Fruit fly (Drosophila melanogaster) whole organism, pupa: ENCODE results near the gene CG6330.

Experiments used
- CG10348 ChIP-seq: fragments of 200-800 bp; sonication (Bioruptor generic); IDR thresholded peaks from 2 replicates; pipeline ENCODE4 v1.3.6; 2022; ENCODE audit warnings: missing biosample characterization, missing genetic modification characterization
- CG12605 ChIP-seq: fragments of 200-800 bp; sonication (Bioruptor generic); IDR thresholded peaks from 2 replicates; pipeline ENCODE4 v1.3.6; 2022; ENCODE audit warnings: missing biosample characterization, missing genetic modification characterization
- CG13204 ChIP-seq: fragments of 200-800 bp; sonication (Bioruptor generic); optimal IDR thresholded peaks from 2 replicates; lab custom pipeline; 2018; ENCODE audit warnings: missing biosample characterization, mild to moderate bottlenecking, missing genetic modification characterization, moderate library complexity
- CG14655 ChIP-seq: fragments of 200-800 bp; sonication (Bioruptor generic); optimal IDR thresholded peaks from 3 replicates; lab custom pipeline; 2017; ENCODE audit warnings: mild to moderate bottlenecking, missing biosample characterization, missing genetic modification reagents, missing genetic modification characterization
- CG15710 ChIP-seq: fragments of 200-800 bp; sonication (Bioruptor generic); optimal IDR thresholded peaks from 2 replicates; lab custom pipeline; 2018; ENCODE audit warnings: missing biosample characterization, mild to moderate bottlenecking, missing genetic modification characterization, moderate library complexity
- CG17806 ChIP-seq: fragments of 200-800 bp; sonication (Bioruptor generic); optimal IDR thresholded peaks from 2 replicates; lab custom pipeline; 2018; ENCODE audit warnings: missing biosample characterization, mild to moderate bottlenecking, missing genetic modification characterization, moderate library complexity
- CG32121 ChIP-seq: fragments of 200-800 bp; sonication (Bioruptor generic); IDR thresholded peaks from 2 replicates; pipeline ENCODE4 v1.3.6; 2022; ENCODE audit warnings: missing biosample characterization, missing genetic modification characterization
- CG34367 ChIP-seq: fragments of 200-800 bp; sonication (Bioruptor generic); optimal IDR thresholded peaks from 2 replicates; lab custom pipeline; 2018; ENCODE audit warnings: missing biosample characterization, mild to moderate bottlenecking, missing genetic modification characterization
- CG4496 ChIP-seq: fragments of 200-800 bp; sonication (Bioruptor generic); IDR thresholded peaks from 3 replicates; pipeline ENCODE4 v1.3.6; 2022; ENCODE audit warnings: missing biosample characterization, missing genetic modification characterization
- CG8159 ChIP-seq: fragments of 200-800 bp; sonication (Bioruptor generic); optimal IDR thresholded peaks from 3 replicates; lab custom pipeline; 2018; ENCODE audit warnings: missing biosample characterization, mild to moderate bottlenecking, missing genetic modification characterization, moderate library complexity
- CG8301 ChIP-seq: fragments of 200-800 bp; sonication (Bioruptor generic); optimal IDR thresholded peaks from 2 replicates; lab custom pipeline; 2018; ENCODE audit warnings: missing biosample characterization, mild to moderate bottlenecking, missing genetic modification characterization
- CG9948 ChIP-seq: fragments of 200-800 bp; sonication (Bioruptor generic); optimal IDR thresholded peaks from 2 replicates; lab custom pipeline; 2018; ENCODE audit warnings: missing biosample characterization, mild to moderate bottlenecking, missing genetic modification characterization, moderate library complexity
- D1 ChIP-seq: fragments of 200-800 bp; sonication (Bioruptor generic); optimal IDR thresholded peaks from 2 replicates; lab custom pipeline; 2018; ENCODE audit warnings: missing biosample characterization, mild to moderate bottlenecking, missing genetic modification characterization, moderate library complexity
- EcR ChIP-seq: fragments of 200-800 bp; sonication (Bioruptor generic); optimal IDR thresholded peaks from 3 replicates; lab custom pipeline; 2019; ENCODE audit warnings: missing biosample characterization, missing genetic modification characterization, mild to moderate bottlenecking, moderate library complexity, missing genetic modification reagents
- Ets98B ChIP-seq: fragments of 200-800 bp; sonication (Bioruptor generic); IDR thresholded peaks from 2 replicates; pipeline ENCODE4 v1.3.6; 2022; ENCODE audit warnings: missing biosample characterization, missing genetic modification characterization
- Pif1A ChIP-seq: fragments of 200-800 bp; sonication (Bioruptor generic); optimal IDR thresholded peaks from 3 replicates; lab custom pipeline; 2016; ENCODE audit warnings: missing biosample characterization, missing genetic modification characterization
- Pif1B ChIP-seq: fragments of 200-800 bp; sonication (Bioruptor generic); optimal IDR thresholded peaks from 3 replicates; lab custom pipeline; 2016; ENCODE audit warnings: missing biosample characterization, missing genetic modification characterization
- Snoo ChIP-seq: fragments of 200-800 bp; sonication (Bioruptor generic); optimal IDR thresholded peaks from 3 replicates; lab custom pipeline; 2017; ENCODE audit warnings: missing biosample characterization, mild to moderate bottlenecking, missing genetic modification characterization, inconsistent platforms
- fd96Ca ChIP-seq: fragments of 200-800 bp; sonication (Bioruptor generic); IDR thresholded peaks from 3 replicates; pipeline ENCODE4 v1.3.6; 2022; ENCODE audit warnings: missing biosample characterization, missing genetic modification characterization
- gl ChIP-seq: fragments of 200-800 bp; sonication (Bioruptor generic); optimal IDR thresholded peaks from 2 replicates; lab custom pipeline; 2018; ENCODE audit warnings: missing biosample characterization, mild to moderate bottlenecking, missing genetic modification characterization
- rn ChIP-seq: fragments of 200-800 bp; sonication (Bioruptor generic); IDR thresholded peaks from 2 replicates; pipeline ENCODE4 v1.3.6; 2022; ENCODE audit warnings: missing biosample characterization, missing genetic modification characterization

Gene CG6330

DNA sequence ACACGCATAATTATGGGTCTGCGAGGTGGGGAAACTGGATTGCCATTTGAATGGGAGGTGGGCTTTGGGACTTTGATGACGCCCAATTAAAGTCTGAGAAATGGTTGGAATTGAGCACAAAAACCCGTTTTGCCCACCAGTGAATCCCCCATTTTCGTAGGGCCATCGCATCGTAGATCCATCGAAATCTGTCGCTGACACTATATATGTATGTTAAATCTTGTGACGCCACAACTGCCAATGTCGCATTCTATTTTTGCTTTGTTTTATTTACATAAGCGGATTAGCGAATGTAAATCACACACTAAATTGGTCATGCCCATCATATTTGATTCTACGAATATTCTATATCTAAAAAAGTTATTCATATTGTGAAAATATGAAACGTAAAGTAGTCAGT is 31.8 kb downstream of the CG6330 start:
- TF ChIP-seq Pif1B (GFP tag; lab: Kevin White, UChicago), result no peak
- no peak for TF ChIP-seq CG14655 (GFP tag; lab: Kevin White, UChicago)
- no peak for TF ChIP-seq CG8159
- TF ChIP-seq EcR, result no peak
- no peak for TF ChIP-seq CG15710 (tag; lab: Kevin White, UChicago)
- no peak for TF ChIP-seq CG34367
- TF ChIP-seq CG17806 (tag; lab: Kevin White, UChicago), result no peak
- TF ChIP-seq, all 21 proteins: peak for 0

DNA sequence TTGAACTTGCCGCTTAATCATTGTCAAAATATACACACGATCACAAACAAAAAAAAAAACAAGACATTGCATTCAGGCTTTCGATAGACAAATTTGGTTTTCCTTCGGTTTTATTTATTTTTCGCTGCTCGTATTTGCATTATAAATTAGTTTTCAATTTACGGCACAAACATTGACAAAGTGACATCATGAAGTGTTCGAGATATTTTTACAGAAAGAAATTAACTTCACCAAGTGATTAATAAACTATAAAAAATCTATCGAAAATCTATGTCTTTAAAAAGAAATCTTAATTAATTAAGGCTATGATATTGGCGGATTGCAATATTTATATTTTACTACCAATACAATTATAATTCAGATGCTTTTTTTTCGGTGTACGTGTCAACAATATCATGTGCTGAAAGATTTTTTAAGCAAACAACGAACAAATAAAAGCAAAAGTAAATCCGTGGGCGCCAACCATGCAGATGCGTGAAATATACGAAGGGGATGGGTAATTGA is 34.4 kb downstream of the CG6330 start:
- TF ChIP-seq fd96Ca (GFP tag; lab: Robert Waterston, UW) (no peak), rn (no peak), CG8301 (tag; lab: Kevin White, UChicago) (no peak), CG12605 (GFP tag; lab: Robert Waterston, UW) (no peak), CG9948 (tag; lab: Kevin White, UChicago) (no peak), CG32121 (GFP tag; lab: Robert Waterston, UW) (no peak), CG10348 (GFP tag; lab: Robert Waterston, UW) (no peak), CG8159 (no peak), CG13204 (no peak), CG15710 (tag; lab: Kevin White, UChicago) (no peak), Pif1B (GFP tag; lab: Kevin White, UChicago) (no peak), Ets98B (GFP tag; lab: Robert Waterston, UW) (no peak), EcR (no peak), CG34367 (no peak), gl (tag; lab: Kevin White, UChicago) (no peak), CG17806 (tag; lab: Kevin White, UChicago) (no peak), Snoo (tag; lab: Kevin White, UChicago) (peak; percentile 18), CG14655 (GFP tag; lab: Kevin White, UChicago) (peak; percentile 30), Pif1A (peak; percentile 11)

DNA sequence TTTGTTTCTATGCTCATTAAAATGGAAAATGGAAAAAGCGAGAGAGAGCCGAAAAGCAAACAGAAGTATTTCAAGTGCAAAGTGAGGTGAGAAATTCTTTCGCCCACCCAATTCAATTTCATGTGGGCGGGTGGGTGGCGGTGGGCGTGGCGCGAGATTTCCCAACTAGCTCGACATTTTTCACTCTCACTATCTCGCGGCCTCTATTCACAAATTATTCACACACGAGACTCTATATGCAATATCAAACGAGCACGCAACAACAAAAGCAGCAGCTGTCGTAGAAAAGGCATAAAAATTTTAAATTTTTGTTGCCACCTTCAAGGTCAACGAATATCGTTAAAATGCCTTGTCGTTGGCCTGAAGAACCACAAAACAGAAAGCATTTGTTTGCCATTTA is 39.4 kb downstream of the CG6330 start:
- TF ChIP-seq rn, result no peak
- no peak for TF ChIP-seq CG8159
- no peak for TF ChIP-seq CG9948 (tag; lab: Kevin White, UChicago)
- no peak for TF ChIP-seq CG4496
- no peak for TF ChIP-seq CG10348 (GFP tag; lab: Robert Waterston, UW)
- TF ChIP-seq CG17806 (tag; lab: Kevin White, UChicago), result no peak
- TF ChIP-seq, all 21 proteins: peak for 0

DNA sequence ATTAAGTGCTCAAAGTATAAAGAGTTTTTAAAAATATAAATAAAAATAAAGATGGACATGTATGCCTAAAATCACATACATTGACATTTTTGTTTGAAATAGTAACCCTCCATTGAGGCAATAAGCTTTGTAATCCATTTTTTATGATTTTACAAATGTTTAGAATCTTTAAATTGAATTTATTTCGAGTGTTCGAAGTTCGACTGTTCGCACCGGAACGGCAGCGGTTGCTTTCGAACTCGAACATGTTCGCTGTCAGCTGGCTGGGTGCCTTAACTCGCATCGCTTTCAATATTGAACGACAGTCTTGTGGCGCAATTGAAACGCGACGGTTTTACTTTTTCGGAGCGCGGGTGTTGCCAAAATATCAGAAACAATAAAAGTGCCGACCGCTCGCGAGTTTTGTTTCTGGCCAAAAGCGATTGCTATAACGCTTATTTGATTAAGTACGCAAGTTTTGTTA is 42.8 kb downstream of the CG6330 start, which contains the start of gene CG46339:
Gene CG46339 (plus strand): TSS at position 299 of the 463 bp plus-strand sequence.
- TF ChIP-seq Pif1A, result no peak
- TF ChIP-seq Snoo (tag; lab: Kevin White, UChicago), result peak; percentile 16
- peak; percentile 78 for TF ChIP-seq CG4496
- peak; percentile 61 for TF ChIP-seq D1 (tag; lab: Kevin White, UChicago)
- TF ChIP-seq gl (tag; lab: Kevin White, UChicago), result peak; percentile 9
- TF ChIP-seq CG8301 (tag; lab: Kevin White, UChicago), result peak; percentile 58
- TF ChIP-seq fd96Ca (GFP tag; lab: Robert Waterston, UW), result no peak
- peak; percentile 57 for TF ChIP-seq CG13204
- TF ChIP-seq rn, result no peak
- TF ChIP-seq CG34367, result no peak
- TF ChIP-seq Pif1B (GFP tag; lab: Kevin White, UChicago), result peak; percentile 23
- TF ChIP-seq Ets98B (GFP tag; lab: Robert Waterston, UW), result peak; percentile 86
- TF ChIP-seq CG32121 (GFP tag; lab: Robert Waterston, UW), result peak; percentile 59; the same call in 1 of the 2 replicates
- TF ChIP-seq CG8159, result peak; percentile 31
- peak; percentile 73 for TF ChIP-seq CG12605 (GFP tag; lab: Robert Waterston, UW)
- no peak for TF ChIP-seq CG15710 (tag; lab: Kevin White, UChicago)
- TF ChIP-seq CG17806 (tag; lab: Kevin White, UChicago), result peak; percentile 52
- peak; percentile 36 for TF ChIP-seq CG9948 (tag; lab: Kevin White, UChicago)
- no peak for TF ChIP-seq EcR

DNA sequence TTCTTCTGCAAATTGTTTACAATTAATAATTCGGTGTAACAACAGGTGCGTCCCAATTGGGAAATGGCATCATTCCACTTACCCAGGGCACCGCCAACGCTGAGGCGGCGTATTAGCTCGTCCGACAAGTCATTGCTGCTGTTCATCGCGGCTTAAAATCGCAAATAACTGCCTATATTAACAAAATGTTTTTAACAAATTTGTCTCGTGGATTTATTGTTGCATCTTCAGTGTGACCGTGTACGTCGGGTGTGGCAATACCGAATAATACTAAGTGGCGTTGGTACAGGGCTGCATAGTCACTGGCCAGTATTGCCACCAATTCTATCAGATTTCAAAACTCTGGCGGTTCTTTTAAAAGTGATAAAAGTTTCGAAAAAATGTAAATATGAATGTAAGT is 45.7 kb downstream of the CG6330 start, which contains the start of gene Ets97D:
Gene Ets97D (minus strand): TSS at position 272 of the 400 bp plus-strand sequence.
- no peak for TF ChIP-seq CG13204
- no peak for TF ChIP-seq CG8159
- TF ChIP-seq CG12605 (GFP tag; lab: Robert Waterston, UW), result 0 out of 2 replicates have a peak, but pooled peaks have one; percentile 25

DNA sequence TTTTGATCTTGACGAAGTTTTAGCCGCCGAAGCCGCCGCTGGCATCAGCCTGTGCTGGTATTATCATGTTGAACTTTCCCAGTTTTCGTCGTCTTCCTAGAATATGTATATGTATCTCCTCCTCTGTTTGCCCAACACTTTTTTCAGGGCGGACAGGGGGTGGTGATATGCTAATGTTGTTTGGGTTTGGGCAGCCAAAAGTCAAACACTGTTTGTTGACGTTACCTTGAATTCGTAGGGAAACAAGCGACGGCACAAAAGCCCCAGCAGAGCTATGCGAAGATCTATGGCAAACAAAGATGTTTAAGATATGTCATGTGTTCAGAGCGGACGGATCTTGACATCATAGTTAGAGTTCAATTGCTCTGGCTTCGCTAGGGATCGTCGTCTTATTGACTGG is 49.5 kb downstream of the CG6330 start:
- no peak for TF ChIP-seq CG8159
- no peak for TF ChIP-seq Pif1A

DNA sequence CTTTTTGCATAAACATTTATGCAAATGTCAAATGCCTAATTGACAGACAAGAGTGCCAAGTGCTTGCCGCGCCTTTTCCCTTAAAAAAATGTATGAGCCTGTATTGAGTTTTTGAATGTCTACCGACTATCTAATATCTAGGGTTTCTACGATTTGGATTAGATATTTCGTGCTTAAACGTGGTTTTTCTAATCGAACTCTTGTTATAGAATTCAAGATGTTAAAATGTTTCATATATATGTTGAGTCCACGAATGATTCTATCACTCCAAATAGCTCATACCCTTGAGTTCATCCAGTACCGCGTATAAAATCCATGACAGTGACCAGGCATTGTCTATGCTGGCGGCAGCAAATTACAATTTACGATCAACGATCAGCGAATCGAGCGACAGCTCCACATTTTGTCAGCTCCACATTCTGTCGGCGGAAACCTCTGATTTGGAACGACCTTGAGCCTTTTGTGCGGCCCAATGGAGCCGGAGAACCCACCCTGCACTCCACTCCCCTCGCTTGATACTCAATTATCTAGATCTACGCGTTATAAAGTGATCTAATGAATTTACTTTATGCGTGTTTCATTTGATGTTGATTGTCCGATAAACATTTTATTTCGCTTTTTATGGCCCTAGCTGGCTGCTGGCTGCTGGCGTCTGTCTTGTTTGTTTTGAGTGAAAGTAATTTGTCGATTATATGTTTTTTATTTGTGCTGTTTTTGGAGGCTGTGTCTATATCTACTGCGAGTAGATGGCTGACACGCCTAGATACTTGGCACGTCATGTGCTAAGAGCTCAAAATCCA is 51.4 kb downstream of the CG6330 start:
- no peak for TF ChIP-seq CG8159
- no peak for TF ChIP-seq Ets98B (GFP tag; lab: Robert Waterston, UW)
- TF ChIP-seq CG12605 (GFP tag; lab: Robert Waterston, UW), result no peak
- peak; percentile 39; the same call in 1 of the 3 replicates for TF ChIP-seq fd96Ca (GFP tag; lab: Robert Waterston, UW)
- TF ChIP-seq CG10348 (GFP tag; lab: Robert Waterston, UW), result no peak
- peak; percentile 16; the same call in 1 of the 3 replicates for TF ChIP-seq CG4496
- TF ChIP-seq CG13204, result no peak
- no peak for TF ChIP-seq CG14655 (GFP tag; lab: Kevin White, UChicago)
- no peak for TF ChIP-seq gl (tag; lab: Kevin White, UChicago)
- no peak for TF ChIP-seq Snoo (tag; lab: Kevin White, UChicago)
- no peak for TF ChIP-seq Pif1B (GFP tag; lab: Kevin White, UChicago)
- no peak for TF ChIP-seq CG15710 (tag; lab: Kevin White, UChicago)
- TF ChIP-seq CG34367, result no peak
- 0 out of 2 replicates have a peak, but pooled peaks have one; percentile 13 for TF ChIP-seq CG32121 (GFP tag; lab: Robert Waterston, UW)
